Worm (Caenorhabditis elegans) whole organism, L3 larva: ENCODE measurements around the gene T05A7.3.

Experiments
- R02D3.7 ChIP-seq: fragments of 150-350 bp; optimal IDR thresholded peaks from 2 replicates; lab custom pipeline; 2014; ENCODE audit warnings: missing biosample characterization, missing genetic modification characterization
- aly-2 ChIP-seq: fragments of 150-350 bp; optimal IDR thresholded peaks from 2 replicates; lab custom pipeline; 2014; ENCODE audit warnings: missing biosample characterization, missing genetic modification characterization
- ceh-16 ChIP-seq: sonication (generic microtip); optimal IDR thresholded peaks from 2 replicates; lab custom pipeline; 2017; ENCODE audit warnings: missing biosample characterization, missing genetic modification characterization
- ceh-82 ChIP-seq: fragments of 150-350 bp; optimal IDR thresholded peaks from 2 replicates; lab custom pipeline; 2014; ENCODE audit warnings: missing biosample characterization, missing genetic modification characterization
- daf-12 ChIP-seq: fragments of 150-350 bp; optimal IDR thresholded peaks from 2 replicates; lab custom pipeline; 2014; ENCODE audit warnings: missing biosample characterization, missing genetic modification reagents, missing genetic modification characterization
- egl-27 ChIP-seq: sonication (generic microtip); optimal IDR thresholded peaks from 4 replicates; lab custom pipeline; 2017; ENCODE audit warnings: missing biosample characterization, missing genetic modification reagents, missing genetic modification characterization
- egl-5 ChIP-seq: fragments of 150-350 bp; optimal IDR thresholded peaks from 2 replicates; lab custom pipeline; 2017; ENCODE audit warnings: missing biosample characterization, missing genetic modification reagents, missing genetic modification characterization, inconsistent platforms
- elt-2 ChIP-seq: sonication (generic microtip); optimal IDR thresholded peaks from 2 replicates; lab custom pipeline; 2016; ENCODE audit warnings: missing genetic modification reagents, mild to moderate bottlenecking, missing genetic modification characterization, missing compliant biosample characterization
- elt-3 ChIP-seq, 3 experiments: fragments of 150-350 bp in 1 of 3; sonication (generic microtip) in 2 of 3; optimal IDR thresholded peaks; 2 replicates in 2 of 3; 4 replicates in 1 of 3; lab custom pipeline; 2014 to 2017; ENCODE audit warnings: missing biosample characterization in 3 of 3, missing genetic modification characterization in 3 of 3
- fkh-2 ChIP-seq: fragments of 150-350 bp; optimal IDR thresholded peaks from 2 replicates; lab custom pipeline; 2014; ENCODE audit warnings: missing biosample characterization, missing genetic modification reagents, missing genetic modification characterization
- fos-1 ChIP-seq: fragments of 150-350 bp; optimal IDR thresholded peaks from 2 replicates; lab custom pipeline; 2014; ENCODE audit warnings: missing biosample characterization, missing genetic modification characterization
- hmg-11 ChIP-seq: sonication (generic microtip); optimal IDR thresholded peaks from 2 replicates; lab custom pipeline; 2016; ENCODE audit warnings: missing genetic modification characterization, missing compliant biosample characterization
- jun-1 ChIP-seq: fragments of 150-350 bp; optimal IDR thresholded peaks from 2 replicates; lab custom pipeline; 2014; ENCODE audit warnings: missing biosample characterization, missing genetic modification reagents, missing genetic modification characterization
- lin-39 ChIP-seq: fragments of 150-350 bp; optimal IDR thresholded peaks from 2 replicates; lab custom pipeline; 2018; ENCODE audit warnings: missing biosample characterization, missing genetic modification reagents, missing genetic modification characterization
- lsy-12 ChIP-seq: sonication (generic microtip); optimal IDR thresholded peaks from 2 replicates; lab custom pipeline; 2016; ENCODE audit warnings: mild to moderate bottlenecking, missing genetic modification characterization, missing compliant biosample characterization
- nfya-1 ChIP-seq: sonication (generic microtip); optimal IDR thresholded peaks from 2 replicates; lab custom pipeline; 2017; ENCODE audit warnings: missing genetic modification characterization, mild to moderate bottlenecking, missing compliant biosample characterization, antibody characterized with exemption, moderate library complexity; ENCODE audit not compliant: insufficient read depth
- nhr-12 ChIP-seq: fragments of 150-350 bp; optimal IDR thresholded peaks from 2 replicates; lab custom pipeline; 2014; ENCODE audit warnings: missing biosample characterization, missing genetic modification characterization
- nhr-23 ChIP-seq: fragments of 150-350 bp; optimal IDR thresholded peaks from 2 replicates; lab custom pipeline; 2014; ENCODE audit warnings: missing biosample characterization, missing genetic modification reagents, missing genetic modification characterization
- nhr-237 ChIP-seq: fragments of 150-350 bp; optimal IDR thresholded peaks from 2 replicates; lab custom pipeline; 2014; ENCODE audit warnings: missing biosample characterization, missing genetic modification characterization
- nhr-43 ChIP-seq: sonication (generic microtip); optimal IDR thresholded peaks from 2 replicates; lab custom pipeline; 2016; ENCODE audit warnings: mild to moderate bottlenecking, missing genetic modification characterization, missing compliant biosample characterization; ENCODE audit not compliant: poor library complexity, severe bottlenecking
- nhr-67 ChIP-seq: fragments of 150-350 bp; optimal IDR thresholded peaks from 2 replicates; lab custom pipeline; 2014; ENCODE audit warnings: missing biosample characterization, missing genetic modification characterization
- pha-4 ChIP-seq: fragments of 150-350 bp; optimal IDR thresholded peaks from 2 replicates; lab custom pipeline; 2014; ENCODE audit warnings: missing biosample characterization, missing genetic modification reagents, missing genetic modification characterization
- sea-2 ChIP-seq: fragments of 150-350 bp; sonication (generic microtip); optimal IDR thresholded peaks from 4 replicates; lab custom pipeline; 2014; ENCODE audit warnings: missing biosample characterization, missing genetic modification reagents, missing genetic modification characterization
- snpc-4 ChIP-seq: fragments of 150-350 bp; optimal IDR thresholded peaks from 2 replicates; lab custom pipeline; 2014; ENCODE audit warnings: missing biosample characterization, missing genetic modification characterization
- unc-39 ChIP-seq: sonication (generic microtip); optimal IDR thresholded peaks from 4 replicates; lab custom pipeline; 2017; ENCODE audit warnings: missing biosample characterization, missing genetic modification characterization
- unc-62 ChIP-seq: fragments of 150-350 bp; sonication (generic microtip); optimal IDR thresholded peaks from 4 replicates; lab custom pipeline; 2014; ENCODE audit warnings: missing biosample characterization, missing genetic modification reagents, missing genetic modification characterization
- ztf-11 ChIP-seq: fragments of 150-350 bp; optimal IDR thresholded peaks from 2 replicates; lab custom pipeline; 2014; ENCODE audit warnings: missing biosample characterization, missing genetic modification characterization

The T05A7.3 gene

ce11 chrII:4706359-4706871 lies 30.8 kb downstream of the T05A7.3 start, which contains the start of the genes F10G7.9 and tsn-1 (continued):
- TF ChIP-seq lin-39 (tag; lab: Kevin White, UChicago) = no peak
- no peak for TF ChIP-seq nhr-67 (tag; lab: Kevin White, UChicago)
- TF ChIP-seq jun-1 (tag; lab: Kevin White, UChicago) = no peak

- TF ChIP-seq unc-39 (tag; lab: Kevin White, UChicago) (no peak), R02D3.7 (tag; lab: Kevin White, UChicago) (no peak), aly-2 (peak; percentile 53), hmg-11 (tag; lab: Kevin White, UChicago) (no peak), elt-2 (peak; percentile 28), ceh-82 (tag; lab: Kevin White, UChicago) (no peak), nhr-23 (tag; lab: Kevin White, UChicago) (no peak), elt-3 (tag; optimal IDR thresholded peaks at IDR 0.05; lab: Kevin White, UChicago) (no peak), lsy-12 (peak; percentile 64), unc-62 (GFP tag; lab: Kevin White, UChicago) (no peak), egl-5 (tag; lab: Kevin White, UChicago) (no peak), nhr-43 (peak; percentile 43), fkh-2 (tag; lab: Kevin White, UChicago) (no peak), ceh-16 (tag; lab: Kevin White, UChicago) (no peak), nhr-12 (no peak), nfya-1 (no peak)
Measured at ce11 chrII:4710120-4710519, 34.5 kb downstream of the T05A7.3 start, which contains the start of gene tag-151. TSS of gene tag-151 (plus strand) at chrII:4710277.

- no peak for TF ChIP-seq snpc-4 (tag; lab: Kevin White, UChicago)
- no peak for TF ChIP-seq nhr-237 (tag; lab: Kevin White, UChicago)
- no peak for TF ChIP-seq ztf-11 (tag; lab: Kevin White, UChicago)
- no peak for TF ChIP-seq egl-27 (tag; lab: Kevin White, UChicago)
- no peak for TF ChIP-seq aly-2
- TF ChIP-seq nhr-67 (tag; lab: Kevin White, UChicago) = no peak
- no peak for TF ChIP-seq lsy-12
- no peak for TF ChIP-seq fos-1 (tag; lab: Kevin White, UChicago)
- no peak for TF ChIP-seq daf-12 (tag; lab: Kevin White, UChicago)
- TF ChIP-seq jun-1 (tag; lab: Kevin White, UChicago) = no peak
- no peak for TF ChIP-seq sea-2 (GFP tag; lab: Kevin White, UChicago)
- no peak for TF ChIP-seq R02D3.7 (tag; lab: Kevin White, UChicago)
Measured at ce11 chrII:4710813-4711212, 35.2 kb downstream of the T05A7.3 start.

- TF ChIP-seq elt-2 (peak; percentile 78), pha-4 (tag; lab: Kevin White, UChicago) (peak; percentile 56), nhr-43 (no peak)
- TF ChIP-seq, all 47 proteins: peak for 2
Measured at ce11 chrII:4715676-4716075, 40.1 kb downstream of the T05A7.3 start, which contains the start of gene F41C3.8. TSS of gene F41C3.8 (plus strand) at chrII:4716046.
